Fruit fly (Drosophila melanogaster) whole organism, pupa: ENCODE results near the gene CG4287.

ENCODE experiments used
- CG10348 ChIP-seq: fragments of 200-800 bp; sonication (Bioruptor generic); IDR thresholded peaks from 2 replicates; pipeline ENCODE4 v1.3.6; 2022; ENCODE audit warnings: missing biosample characterization, missing genetic modification characterization
- CG12605 ChIP-seq: fragments of 200-800 bp; sonication (Bioruptor generic); IDR thresholded peaks from 2 replicates; pipeline ENCODE4 v1.3.6; 2022; ENCODE audit warnings: missing biosample characterization, missing genetic modification characterization
- CG13204 ChIP-seq: fragments of 200-800 bp; sonication (Bioruptor generic); optimal IDR thresholded peaks from 2 replicates; lab custom pipeline; 2018; ENCODE audit warnings: missing biosample characterization, mild to moderate bottlenecking, missing genetic modification characterization, moderate library complexity
- CG14655 ChIP-seq: fragments of 200-800 bp; sonication (Bioruptor generic); optimal IDR thresholded peaks from 3 replicates; lab custom pipeline; 2017; ENCODE audit warnings: mild to moderate bottlenecking, missing biosample characterization, missing genetic modification reagents, missing genetic modification characterization
- CG15710 ChIP-seq: fragments of 200-800 bp; sonication (Bioruptor generic); optimal IDR thresholded peaks from 2 replicates; lab custom pipeline; 2018; ENCODE audit warnings: missing biosample characterization, mild to moderate bottlenecking, missing genetic modification characterization, moderate library complexity
- CG17806 ChIP-seq: fragments of 200-800 bp; sonication (Bioruptor generic); optimal IDR thresholded peaks from 2 replicates; lab custom pipeline; 2018; ENCODE audit warnings: missing biosample characterization, mild to moderate bottlenecking, missing genetic modification characterization, moderate library complexity
- CG32121 ChIP-seq: fragments of 200-800 bp; sonication (Bioruptor generic); IDR thresholded peaks from 2 replicates; pipeline ENCODE4 v1.3.6; 2022; ENCODE audit warnings: missing biosample characterization, missing genetic modification characterization
- CG34367 ChIP-seq: fragments of 200-800 bp; sonication (Bioruptor generic); optimal IDR thresholded peaks from 2 replicates; lab custom pipeline; 2018; ENCODE audit warnings: missing biosample characterization, mild to moderate bottlenecking, missing genetic modification characterization
- CG4496 ChIP-seq: fragments of 200-800 bp; sonication (Bioruptor generic); IDR thresholded peaks from 3 replicates; pipeline ENCODE4 v1.3.6; 2022; ENCODE audit warnings: missing biosample characterization, missing genetic modification characterization
- CG8159 ChIP-seq: fragments of 200-800 bp; sonication (Bioruptor generic); optimal IDR thresholded peaks from 3 replicates; lab custom pipeline; 2018; ENCODE audit warnings: missing biosample characterization, mild to moderate bottlenecking, missing genetic modification characterization, moderate library complexity
- CG8301 ChIP-seq: fragments of 200-800 bp; sonication (Bioruptor generic); optimal IDR thresholded peaks from 2 replicates; lab custom pipeline; 2018; ENCODE audit warnings: missing biosample characterization, mild to moderate bottlenecking, missing genetic modification characterization
- CG9948 ChIP-seq: fragments of 200-800 bp; sonication (Bioruptor generic); optimal IDR thresholded peaks from 2 replicates; lab custom pipeline; 2018; ENCODE audit warnings: missing biosample characterization, mild to moderate bottlenecking, missing genetic modification characterization, moderate library complexity
- D1 ChIP-seq: fragments of 200-800 bp; sonication (Bioruptor generic); optimal IDR thresholded peaks from 2 replicates; lab custom pipeline; 2018; ENCODE audit warnings: missing biosample characterization, mild to moderate bottlenecking, missing genetic modification characterization, moderate library complexity
- EcR ChIP-seq: fragments of 200-800 bp; sonication (Bioruptor generic); optimal IDR thresholded peaks from 3 replicates; lab custom pipeline; 2019; ENCODE audit warnings: missing biosample characterization, missing genetic modification characterization, mild to moderate bottlenecking, moderate library complexity, missing genetic modification reagents
- Ets98B ChIP-seq: fragments of 200-800 bp; sonication (Bioruptor generic); IDR thresholded peaks from 2 replicates; pipeline ENCODE4 v1.3.6; 2022; ENCODE audit warnings: missing biosample characterization, missing genetic modification characterization
- Pif1A ChIP-seq: fragments of 200-800 bp; sonication (Bioruptor generic); optimal IDR thresholded peaks from 3 replicates; lab custom pipeline; 2016; ENCODE audit warnings: missing biosample characterization, missing genetic modification characterization
- Pif1B ChIP-seq: fragments of 200-800 bp; sonication (Bioruptor generic); optimal IDR thresholded peaks from 3 replicates; lab custom pipeline; 2016; ENCODE audit warnings: missing biosample characterization, missing genetic modification characterization
- Snoo ChIP-seq: fragments of 200-800 bp; sonication (Bioruptor generic); optimal IDR thresholded peaks from 3 replicates; lab custom pipeline; 2017; ENCODE audit warnings: missing biosample characterization, mild to moderate bottlenecking, missing genetic modification characterization, inconsistent platforms
- fd96Ca ChIP-seq: fragments of 200-800 bp; sonication (Bioruptor generic); IDR thresholded peaks from 3 replicates; pipeline ENCODE4 v1.3.6; 2022; ENCODE audit warnings: missing biosample characterization, missing genetic modification characterization
- gl ChIP-seq: fragments of 200-800 bp; sonication (Bioruptor generic); optimal IDR thresholded peaks from 2 replicates; lab custom pipeline; 2018; ENCODE audit warnings: missing biosample characterization, mild to moderate bottlenecking, missing genetic modification characterization
- rn ChIP-seq: fragments of 200-800 bp; sonication (Bioruptor generic); IDR thresholded peaks from 2 replicates; pipeline ENCODE4 v1.3.6; 2022; ENCODE audit warnings: missing biosample characterization, missing genetic modification characterization

The CG4287 gene

dm6 chr3R:15972979-15973486 lies 9.4 kb upstream of the CG4287 start, which contains the start of gene Hel89B:
Gene Hel89B, plus strand, starts transcription at chr3R:15973298.
- TF ChIP-seq rn (no peak), Ets98B (no peak), fd96Ca (no peak), CG34367 (tag; lab: Kevin White, UChicago) (no peak), CG15710 (tag; lab: Kevin White, UChicago) (peak; percentile 29), CG4496 (GFP tag; lab: Robert Waterston, UW) (no peak), EcR (no peak), Snoo (no peak), Pif1B (GFP tag; lab: Kevin White, UChicago) (no peak), CG17806 (peak; percentile 7), CG10348 (GFP tag; lab: Robert Waterston, UW) (no peak), CG8159 (tag; lab: Kevin White, UChicago) (peak; percentile 49), D1 (no peak), CG12605 (GFP tag; lab: Robert Waterston, UW) (no peak), CG13204 (GFP tag; lab: Kevin White, UChicago) (no peak), Pif1A (no peak), gl (tag; lab: Kevin White, UChicago) (no peak), CG9948 (peak; percentile 43), CG14655 (GFP tag; lab: Kevin White, UChicago) (no peak), CG32121 (GFP tag; lab: Robert Waterston, UW) (no peak), CG8301 (tag; lab: Kevin White, UChicago) (peak; percentile 29)

- TF ChIP-seq CG9948 (no peak), CG15710 (tag; lab: Kevin White, UChicago) (no peak), CG10348 (GFP tag; lab: Robert Waterston, UW) (no peak), CG12605 (GFP tag; lab: Robert Waterston, UW) (no peak), CG4496 (GFP tag; lab: Robert Waterston, UW) (no peak), CG14655 (GFP tag; lab: Kevin White, UChicago) (no peak), Pif1B (GFP tag; lab: Kevin White, UChicago) (no peak), fd96Ca (no peak), CG32121 (GFP tag; lab: Robert Waterston, UW) (no peak), EcR (no peak), CG34367 (tag; lab: Kevin White, UChicago) (no peak), CG17806 (no peak), CG13204 (GFP tag; lab: Kevin White, UChicago) (no peak), D1 (no peak), CG8159 (tag; lab: Kevin White, UChicago) (no peak), CG8301 (tag; lab: Kevin White, UChicago) (no peak), gl (tag; lab: Kevin White, UChicago) (no peak), Snoo (no peak), Pif1A (no peak)
Observed at dm6 chr3R:15972298-15972978, 8.8 kb upstream of the CG4287 start, which contains the start of gene mor. Gene mor, minus strand, starts transcription at chr3R:15972913.

DNA sequence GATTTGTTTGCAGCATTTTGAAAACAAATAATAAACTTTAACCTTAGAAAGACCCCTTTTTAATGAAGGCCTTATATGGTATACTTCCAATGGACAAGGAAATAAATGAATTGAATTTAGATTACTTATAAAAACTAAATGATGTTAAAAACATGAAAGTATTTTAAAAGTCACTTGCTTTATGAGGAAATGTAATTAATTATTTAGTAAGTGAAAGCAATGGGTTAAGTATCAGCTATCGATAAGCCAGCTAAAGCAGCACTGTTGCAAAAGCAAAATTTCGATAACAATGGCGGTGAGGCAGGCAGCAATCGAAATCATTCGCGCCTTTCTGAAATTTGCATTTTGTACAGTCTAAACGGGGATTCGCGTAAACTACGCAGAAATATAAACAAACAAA lies 1.5 kb upstream of the CG4287 start, which contains the start of the genes CG32856 and Rbf2:
Gene CG32856 (minus strand): TSS at position 183 of the 400 bp plus-strand sequence.
Gene Rbf2 (plus strand): TSS at position 278 of the 400 bp plus-strand sequence.
- no peak for TF ChIP-seq CG4496 (GFP tag; lab: Robert Waterston, UW)
- TF ChIP-seq EcR = peak; percentile 35
- TF ChIP-seq CG32121 (GFP tag; lab: Robert Waterston, UW) = peak; percentile 70
- TF ChIP-seq fd96Ca = no peak
- TF ChIP-seq rn = no peak
- TF ChIP-seq CG9948 = peak; percentile 90
- TF ChIP-seq Pif1B (GFP tag; lab: Kevin White, UChicago) = no peak
- TF ChIP-seq Pif1A = no peak
- peak; percentile 89 for TF ChIP-seq CG34367 (tag; lab: Kevin White, UChicago)
- TF ChIP-seq Snoo = peak; percentile 83
- TF ChIP-seq CG15710 (tag; lab: Kevin White, UChicago) = peak; percentile 94
- TF ChIP-seq CG10348 (GFP tag; lab: Robert Waterston, UW) = peak; percentile 56; the same call in 1 of the 2 replicates
- no peak for TF ChIP-seq CG14655 (GFP tag; lab: Kevin White, UChicago)
- TF ChIP-seq CG13204 (GFP tag; lab: Kevin White, UChicago) = no peak
- TF ChIP-seq CG8301 (tag; lab: Kevin White, UChicago) = no peak
- peak; percentile 51 for TF ChIP-seq CG17806

DNA sequence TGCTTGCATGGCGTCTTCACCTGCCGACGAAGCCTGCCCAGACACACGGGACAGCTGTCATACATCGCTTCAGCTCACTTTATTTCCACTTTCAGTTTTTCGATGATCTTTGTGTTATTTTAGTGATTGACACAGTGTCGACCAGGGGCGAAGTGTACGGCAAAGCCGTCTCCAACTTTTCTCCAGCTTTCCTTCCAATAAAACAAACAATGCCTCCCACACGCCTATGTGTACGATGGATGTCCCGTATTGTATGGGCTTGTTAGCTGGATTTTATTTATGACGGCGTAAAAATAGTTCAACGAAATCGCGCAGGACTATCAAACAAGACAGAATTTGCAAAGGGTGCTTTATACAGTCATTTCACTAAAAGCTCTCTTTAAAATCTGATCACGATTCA lies 12.8 kb downstream of the CG4287 start, which contains the start of the genes CG31088 and CG46383:
Gene CG31088 (minus strand): TSS at position 101 of the 400 bp plus-strand sequence.
Gene CG46383 (minus strand): TSS at position 101 of the 400 bp plus-strand sequence.
- no peak for TF ChIP-seq CG13204 (GFP tag; lab: Kevin White, UChicago)
- no peak for TF ChIP-seq CG10348 (GFP tag; lab: Robert Waterston, UW)
- no peak for TF ChIP-seq CG34367 (tag; lab: Kevin White, UChicago)
- no peak for TF ChIP-seq Ets98B
- no peak for TF ChIP-seq CG8301 (tag; lab: Kevin White, UChicago)
- TF ChIP-seq CG12605 (GFP tag; lab: Robert Waterston, UW) = no peak
- TF ChIP-seq CG4496 (GFP tag; lab: Robert Waterston, UW) = no peak
- TF ChIP-seq Snoo = no peak
- no peak for TF ChIP-seq rn
- TF ChIP-seq D1 = no peak
- TF ChIP-seq CG32121 (GFP tag; lab: Robert Waterston, UW) = no peak
- no peak for TF ChIP-seq CG8159 (tag; lab: Kevin White, UChicago)
- TF ChIP-seq CG9948 = no peak
- TF ChIP-seq Pif1B (GFP tag; lab: Kevin White, UChicago) = no peak
- no peak for TF ChIP-seq CG15710 (tag; lab: Kevin White, UChicago)
- TF ChIP-seq CG14655 (GFP tag; lab: Kevin White, UChicago) = no peak

dm6 chr3R:15947605-15948004 lies 16.1 kb downstream of the CG4287 start:
- TF ChIP-seq CG9948 (no peak), CG34367 (tag; lab: Kevin White, UChicago) (no peak), Pif1A (no peak), CG14655 (GFP tag; lab: Kevin White, UChicago) (no peak), CG4496 (GFP tag; lab: Robert Waterston, UW) (no peak), Snoo (no peak), CG8159 (tag; lab: Kevin White, UChicago) (no peak), Ets98B (no peak), CG15710 (tag; lab: Kevin White, UChicago) (no peak), CG8301 (tag; lab: Kevin White, UChicago) (no peak), gl (tag; lab: Kevin White, UChicago) (no peak), Pif1B (GFP tag; lab: Kevin White, UChicago) (no peak), EcR (no peak), D1 (no peak), CG13204 (GFP tag; lab: Kevin White, UChicago) (no peak), CG12605 (GFP tag; lab: Robert Waterston, UW) (no peak), fd96Ca (no peak), rn (no peak)
